Fruit fly (Drosophila melanogaster): ENCODE data around the gene kumpel.

kumpel gene

dm6 chr3R:25879324-25879766 is 27.5 kb upstream of the kumpel start (continued):
- TF ChIP-seq gce (GFP tag; IDR thresholded peaks at IDR 0.05) (peak; percentile 56; the same call in 1 of the 3 replicates), Atf6 (GFP tag; IDR thresholded peaks at IDR 0.05) (peak; percentile 65; the same call in 1 of the 2 replicates), emc (GFP tag; optimal IDR thresholded peaks at IDR 0.05) (peak; percentile 3), Sox102F (GFP tag; optimal IDR thresholded peaks at IDR 0.05) (peak; percentile 89), Xrp1 (GFP tag; IDR thresholded peaks at IDR 0.05) (peak; percentile 83), CG17385 (GFP tag; optimal IDR thresholded peaks at IDR 0.05) (peak; percentile 75), CG18476 (GFP tag; optimal IDR thresholded peaks at IDR 0.05) (peak; percentile 48), pita (GFP tag; optimal IDR thresholded peaks at IDR 0.05) (no peak), Jarid2 (GFP tag; optimal IDR thresholded peaks at IDR 0.05) (peak; percentile 20), Spps (tag; optimal IDR thresholded peaks at IDR 0.05) (peak; percentile 57), CG8281 (tag; optimal IDR thresholded peaks at IDR 0.05) (peak; percentile 43), Dref (GFP tag; IDR thresholded peaks at IDR 0.05) (no peak), Hsf (GFP tag; optimal IDR thresholded peaks at IDR 0.05) (peak; percentile 73), CG5953 (GFP tag; IDR thresholded peaks at IDR 0.05) (peak; percentile 58), CG3407 (GFP tag; optimal IDR thresholded peaks at IDR 0.05) (peak; percentile 37), CG9727 (GFP tag; optimal IDR thresholded peaks at IDR 0.05) (peak; percentile 71), CG11456 (GFP tag; IDR thresholded peaks at IDR 0.05) (no peak), CG7556 (GFP tag; optimal IDR thresholded peaks at IDR 0.05) (peak; percentile 53), CG14014 (GFP tag; IDR thresholded peaks at IDR 0.05) (peak; percentile 76), chn (GFP tag; optimal IDR thresholded peaks at IDR 0.05) (peak; percentile 71), CG4424 (GFP tag; optimal IDR thresholded peaks at IDR 0.05) (peak; percentile 80), CG11085 (GFP tag; IDR thresholded peaks at IDR 0.05) (no peak; the same call in none of the 2 replicates), Oli (tag; optimal IDR thresholded peaks at IDR 0.05) (peak; percentile 84), bsh (GFP tag; optimal IDR thresholded peaks at IDR 0.05) (peak in 1 of 2 experiments; percentile 92), Kr (GFP tag; optimal IDR thresholded peaks at IDR 0.05) (no peak), CG14965 (GFP tag; optimal IDR thresholded peaks at IDR 0.05; ENCODE audit: borderline replicate concordance) (no peak), ab (GFP tag; optimal IDR thresholded peaks at IDR 0.05) (peak; percentile 57), gcm (GFP tag; optimal IDR thresholded peaks at IDR 0.05) (peak; percentile 62), sens (GFP tag) (peak; percentile 96), Adf1 (GFP tag; IDR thresholded peaks at IDR 0.05) (no peak; the same call in 1 of the 2 replicates), NFAT (GFP tag; IDR thresholded peaks at IDR 0.05) (no peak), NC2α (GFP tag; optimal IDR thresholded peaks at IDR 0.05) (peak; percentile 68), CG17612 (GFP tag; IDR thresholded peaks at IDR 0.05) (no peak), PHDP (tag; optimal IDR thresholded peaks at IDR 0.05) (peak; percentile 84), CG13123 (GFP tag; optimal IDR thresholded peaks at IDR 0.05) (peak; percentile 61), crc (GFP tag; optimal IDR thresholded peaks at IDR 0.05) (peak; percentile 61), cas (GFP tag; IDR thresholded peaks at IDR 0.05) (0 out of 2 replicates have a peak, but pooled peaks have one; percentile 35), eyg (GFP tag; optimal IDR thresholded peaks at IDR 0.05) (peak; percentile 63), CG7745 (tag; optimal IDR thresholded peaks at IDR 0.05) (no peak), dysf (GFP tag; IDR thresholded peaks at IDR 0.05) (peak; percentile 90; the same call in 2 of the 3 replicates), grn (GFP tag; optimal IDR thresholded peaks at IDR 0.05) (peak; percentile 18), CG9876 (GFP tag; optimal IDR thresholded peaks at IDR 0.05) (peak; percentile 12), HLH54F (GFP tag; optimal IDR thresholded peaks at IDR 0.05) (peak; percentile 62), CrebB (tag; optimal IDR thresholded peaks at IDR 0.05) (peak; percentile 58), Bgb (GFP tag; IDR thresholded peaks at IDR 0.05; ENCODE audit: partially characterized antibody) (no peak), tx (GFP tag; optimal IDR thresholded peaks at IDR 0.05) (peak; percentile 69), wek (GFP tag; optimal IDR thresholded peaks at IDR 0.05) (no peak), chm (GFP tag; IDR thresholded peaks at IDR 0.05) (no peak; the same call in 1 of the 2 replicates), jigr1 (GFP tag; IDR thresholded peaks at IDR 0.05) (no peak), CG8290 (GFP tag; optimal IDR thresholded peaks at IDR 0.05) (peak; percentile 56), CG8290 (tag; optimal IDR thresholded peaks at IDR 0.05) (peak in 1 of 2 experiments; percentile 79), sob (GFP tag; IDR thresholded peaks at IDR 0.05) (peak; percentile 77; the same call in 1 of the 2 replicates)

Data from whole organism, embryonic.